Fruit fly (Drosophila melanogaster): ENCODE data around the gene asun.

DNA sequence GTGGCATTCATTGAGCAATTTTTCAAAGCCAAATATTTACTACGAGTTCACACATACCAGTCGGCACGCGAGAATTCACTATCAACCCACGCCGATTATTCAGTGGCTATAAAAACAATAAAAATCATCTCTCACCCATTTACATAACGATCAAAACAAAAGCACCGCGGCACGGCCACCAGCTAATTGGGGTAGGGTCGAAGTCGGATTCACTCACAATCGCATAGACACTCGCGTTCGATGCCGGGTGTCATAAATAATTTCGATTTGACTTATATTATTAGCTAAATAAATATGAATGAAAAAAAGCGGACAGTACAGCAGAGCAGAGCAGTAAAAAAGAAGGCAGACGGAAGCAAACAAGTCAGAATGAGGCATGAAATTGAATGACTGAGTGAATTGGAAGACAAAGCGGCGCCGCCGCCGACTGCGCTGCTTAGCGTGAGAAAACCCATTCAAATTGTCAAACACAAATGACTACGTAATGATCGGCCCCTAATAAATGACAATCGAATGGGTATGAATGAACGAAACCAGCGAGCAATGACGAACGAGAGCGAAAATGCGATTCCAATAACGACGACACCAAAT lies 33.9 kb upstream of the asun start:
- TF ChIP-seq CG34367 (tag; optimal IDR thresholded peaks at IDR 0.05) (no peak), Ets98B (GFP tag; IDR thresholded peaks at IDR 0.05) (no peak), EcR (GFP tag; optimal IDR thresholded peaks at IDR 0.05) (no peak), rn (GFP tag; IDR thresholded peaks at IDR 0.05) (no peak), gl (tag; optimal IDR thresholded peaks at IDR 0.05) (no peak), CG8301 (tag; optimal IDR thresholded peaks at IDR 0.05) (no peak), Snoo (tag; optimal IDR thresholded peaks at IDR 0.05) (no peak)

All from whole organism, pupa.